Worm (Caenorhabditis elegans) whole organism, L3 larva: ENCODE data around the gene Y110A2AL.1.

ENCODE experiments used
- ama-1 ChIP-seq: fragments of 150-350 bp; optimal IDR thresholded peaks from 2 replicates; lab custom pipeline; 2018
- daf-12 ChIP-seq: fragments of 150-350 bp; optimal IDR thresholded peaks from 2 replicates; lab custom pipeline; 2014; ENCODE audit warnings: missing biosample characterization, missing genetic modification reagents, missing genetic modification characterization
- fkh-2 ChIP-seq: fragments of 150-350 bp; optimal IDR thresholded peaks from 2 replicates; lab custom pipeline; 2014; ENCODE audit warnings: missing biosample characterization, missing genetic modification reagents, missing genetic modification characterization
- nhr-12 ChIP-seq: fragments of 150-350 bp; optimal IDR thresholded peaks from 2 replicates; lab custom pipeline; 2014; ENCODE audit warnings: missing biosample characterization, missing genetic modification characterization
- nhr-76 ChIP-seq: fragments of 150-350 bp; sonication (generic microtip); optimal IDR thresholded peaks from 5 replicates; lab custom pipeline; 2014; ENCODE audit warnings: missing biosample characterization, missing genetic modification characterization
- unc-62 ChIP-seq: fragments of 150-350 bp; sonication (generic microtip); optimal IDR thresholded peaks from 4 replicates; lab custom pipeline; 2014; ENCODE audit warnings: missing biosample characterization, missing genetic modification reagents, missing genetic modification characterization
- ztf-11 ChIP-seq: fragments of 150-350 bp; optimal IDR thresholded peaks from 2 replicates; lab custom pipeline; 2014; ENCODE audit warnings: missing biosample characterization, missing genetic modification characterization

- no peak for TF ChIP-seq unc-62 (GFP tag; lab: Kevin White, UChicago)
- no peak for TF ChIP-seq daf-12
- no peak for TF ChIP-seq ama-1 (lab: Kevin White, UChicago)
- no peak for TF ChIP-seq ztf-11 (tag; lab: Kevin White, UChicago)
- no peak for TF ChIP-seq fkh-2
- TF ChIP-seq nhr-12 (tag; lab: Kevin White, UChicago), result no peak
- TF ChIP-seq nhr-76, result no peak
These were observed 47.0 kb upstream of the Y110A2AL.1 start, which contains the start of gene K12H6.8 for ce11 chrII:2827859-2828403.
